Worm (Caenorhabditis elegans) whole organism, L2 larva: ENCODE data around the gene F26G5.1.

ENCODE experiments used
- aly-2 ChIP-seq: fragments of 150-350 bp; optimal IDR thresholded peaks from 2 replicates; lab custom pipeline; 2014; ENCODE audit warnings: missing biosample characterization, missing genetic modification characterization
- dmd-4 ChIP-seq: sonication (generic microtip); optimal IDR thresholded peaks from 2 replicates; lab custom pipeline; 2017; ENCODE audit warnings: missing biosample characterization, missing genetic modification characterization
- unc-39 ChIP-seq: fragments of 150-350 bp; optimal IDR thresholded peaks from 2 replicates; lab custom pipeline; 2014; ENCODE audit warnings: missing biosample characterization, missing genetic modification characterization

- no peak for TF ChIP-seq unc-39 (tag; lab: Kevin White, UChicago)
- no peak for TF ChIP-seq aly-2 (tag; lab: Kevin White, UChicago)
- TF ChIP-seq dmd-4 (tag; lab: Kevin White, UChicago), result no peak
Observed at ce11 chrV:4983091-4983490, 7.8 kb downstream of the F26G5.1 start, which contains the start of gene srsx-13.
